Worm (Caenorhabditis elegans): ENCODE results near the gene ace-1.

ace-1 gene

ce11 chrX:16377903-16378302, 10.8 kb downstream of the ace-1 start (continued):
- TF ChIP-seq mxl-3 (GFP tag; optimal IDR thresholded peaks at IDR 0.05): peak; percentile 21
- TF ChIP-seq F37D6.2 (tag; optimal IDR thresholded peaks at IDR 0.05): no peak
- TF ChIP-seq nhr-111 (GFP tag; optimal IDR thresholded peaks at IDR 0.05): peak; percentile 33
- TF ChIP-seq zip-2 (tag; optimal IDR thresholded peaks at IDR 0.05): peak; percentile 77
- no peak for TF ChIP-seq ama-1 (optimal IDR thresholded peaks at IDR 0.05)
- TF ChIP-seq skn-1 (tag; optimal IDR thresholded peaks at IDR 0.05): no peak
- peak; percentile 79 for TF ChIP-seq nhr-41 (GFP tag; IDR thresholded peaks at IDR 0.05)
- TF ChIP-seq ceh-32 (tag; optimal IDR thresholded peaks at IDR 0.05; ENCODE audit: poor library complexity): no peak
- TF ChIP-seq ces-1 (GFP tag; optimal IDR thresholded peaks at IDR 0.05): no peak
- TF ChIP-seq aly-2 (tag; optimal IDR thresholded peaks at IDR 0.05): no peak
- peak; percentile 56; the same call in 1 of the 2 replicates for TF ChIP-seq dmd-9 (GFP tag; IDR thresholded peaks at IDR 0.05)
- no peak for TF ChIP-seq attf-4 (tag; optimal IDR thresholded peaks at IDR 0.05)
- peak; percentile 11 for TF ChIP-seq fkh-10 (GFP tag; optimal IDR thresholded peaks at IDR 0.05)
- no peak for TF ChIP-seq cey-2 (tag; optimal IDR thresholded peaks at IDR 0.05; ENCODE audit: borderline replicate concordance, insufficient read depth)
- peak; percentile 61 for TF ChIP-seq nhr-77 (tag; optimal IDR thresholded peaks at IDR 0.05)
- TF ChIP-seq daf-8 (GFP tag; IDR thresholded peaks at IDR 0.05): no peak
- peak; percentile 57 for TF ChIP-seq hlh-30 (tag; optimal IDR thresholded peaks at IDR 0.05; ENCODE audit: insufficient read depth)
- peak; percentile 73; the same call in 1 of the 2 replicates for TF ChIP-seq php-3 (GFP tag; IDR thresholded peaks at IDR 0.05)
- peak; percentile 80 for TF ChIP-seq snpc-1.2 (GFP tag; IDR thresholded peaks at IDR 0.05)
- TF ChIP-seq T26A8.4 (GFP tag; IDR thresholded peaks at IDR 0.05): peak; percentile 77
- peak; percentile 93 for TF ChIP-seq dmd-6 (GFP tag; IDR thresholded peaks at IDR 0.05)
- TF ChIP-seq daf-16 (GFP tag; optimal IDR thresholded peaks at IDR 0.05): peak; percentile 15 to 94
- TF ChIP-seq daf-16 (tag; optimal IDR thresholded peaks at IDR 0.05): peak; percentile 59
- no peak for TF ChIP-seq zfp-2 (tag; optimal IDR thresholded peaks at IDR 0.05)
- TF ChIP-seq jun-1 (tag; optimal IDR thresholded peaks at IDR 0.05): no peak
- TF ChIP-seq pha-4 (GFP tag; IDR thresholded peaks at IDR 0.05): peak; percentile 81; the same call in 1 of the 2 replicates
- no peak for TF ChIP-seq pha-4 (tag; optimal IDR thresholded peaks at IDR 0.05)
- TF ChIP-seq Y75B8A.6 (GFP tag; IDR thresholded peaks at IDR 0.05): peak; percentile 85; the same call in 1 of the 2 replicates
- TF ChIP-seq R02D3.7 (tag; optimal IDR thresholded peaks at IDR 0.05): no peak
- no peak for TF ChIP-seq Y5F2A.4 (GFP tag; optimal IDR thresholded peaks at IDR 0.05)
- TF ChIP-seq F10B5.3 (tag; optimal IDR thresholded peaks at IDR 0.05): no peak
- TF ChIP-seq vab-7 (GFP tag; IDR thresholded peaks at IDR 0.05): peak; percentile 71
- peak; percentile 35 for TF ChIP-seq nhr-10 (tag; optimal IDR thresholded peaks at IDR 0.05)
- TF ChIP-seq nhr-237 (tag; optimal IDR thresholded peaks at IDR 0.05): no peak
- TF ChIP-seq ceh-20 (GFP tag; IDR thresholded peaks at IDR 0.05): no peak; the same call in 1 of the 2 replicates
- TF ChIP-seq mxl-2 (GFP tag; conservative IDR thresholded peaks at IDR 0.05): 0 out of 2 replicates have a peak, but pooled peaks have one; percentile 6
- peak in 1 of 2 experiments; percentile 61 for TF ChIP-seq lsy-2 (tag; optimal IDR thresholded peaks at IDR 0.05)
- peak; percentile 81 for TF ChIP-seq nhr-102 (tag; optimal IDR thresholded peaks at IDR 0.05)
- peak in 1 of 2 experiments; percentile 29 for TF ChIP-seq hif-1 (tag; optimal IDR thresholded peaks at IDR 0.05)
- peak; percentile 77 for TF ChIP-seq ztf-7 (tag; optimal IDR thresholded peaks at IDR 0.05)
- TF ChIP-seq ZK546.5 (tag; optimal IDR thresholded peaks at IDR 0.05): no peak
- TF ChIP-seq madf-9 (GFP tag; conservative IDR thresholded peaks at IDR 0.05): peak; percentile 52; the same call in 1 of the 2 replicates
- no peak for TF ChIP-seq ceh-28 (tag; optimal IDR thresholded peaks at IDR 0.05)
- no peak for TF ChIP-seq egl-27 (tag; optimal IDR thresholded peaks at IDR 0.05)
- peak; percentile 56; the same call in 1 of the 2 replicates for TF ChIP-seq lin-29 (GFP tag; IDR thresholded peaks at IDR 0.05)
- peak; percentile 81 for TF ChIP-seq mes-2 (tag; optimal IDR thresholded peaks at IDR 0.05; ENCODE audit: poor library complexity, severe bottlenecking)
- peak; percentile 82; the same call in 1 of the 2 replicates for TF ChIP-seq lin-1 (GFP tag; IDR thresholded peaks at IDR 0.05)
- TF ChIP-seq Y48G9A.11 (GFP tag; IDR thresholded peaks at IDR 0.05): 0 out of 2 replicates have a peak, but pooled peaks have one; percentile 52
- TF ChIP-seq unc-39 (tag; optimal IDR thresholded peaks at IDR 0.05): no peak
- no peak for TF ChIP-seq nhr-6 (tag; optimal IDR thresholded peaks at IDR 0.05)
- no peak for TF ChIP-seq sdz-12 (GFP tag; optimal IDR thresholded peaks at IDR 0.05)

Measured in whole organism, L4 larva.